Worm (Caenorhabditis elegans) whole organism, dauer: ENCODE results near the gene xol-1.

Experiments used
- unc-62 ChIP-seq: sonication (generic microtip); optimal IDR thresholded peaks from 2 replicates; lab custom pipeline; 2017; ENCODE audit warnings: missing biosample characterization, missing genetic modification reagents, missing genetic modification characterization

xol-1 gene

ce11 chrX:8040967-8041366 lies at the start of gene xol-1:
Gene xol-1, plus strand, starts transcription at chrX:8041313.
- no peak for TF ChIP-seq unc-62 (GFP tag; lab: Kevin White, UChicago)

ce11 chrX:7992102-7992501 lies 49.0 kb upstream of the xol-1 start:
- no peak for TF ChIP-seq unc-62 (GFP tag; lab: Kevin White, UChicago)

- TF ChIP-seq unc-62 (GFP tag; lab: Kevin White, UChicago), result no peak
Measured at ce11 chrX:7994486-7994885, 46.6 kb upstream of the xol-1 start.

- TF ChIP-seq unc-62 (GFP tag; lab: Kevin White, UChicago), result no peak
Measured at ce11 chrX:7997968-7998367, 43.1 kb upstream of the xol-1 start, which contains the start of gene sdpn-1. Gene sdpn-1, minus strand, starts transcription at chrX:7998229.

- no peak for TF ChIP-seq unc-62 (GFP tag; lab: Kevin White, UChicago)
Measured at ce11 chrX:7998942-7999341, 42.2 kb upstream of the xol-1 start.

- no peak for TF ChIP-seq unc-62 (GFP tag; lab: Kevin White, UChicago)
Measured at ce11 chrX:8003663-8004062, 37.5 kb upstream of the xol-1 start, which contains the start of the genes F45E1.1 and F45E1.2. Gene F45E1.1, plus strand, starts transcription at chrX:8003682. Gene F45E1.2, plus strand, starts transcription at chrX:8003733.

- no peak for TF ChIP-seq unc-62 (GFP tag; lab: Kevin White, UChicago)
Measured at ce11 chrX:8004845-8005244, 36.3 kb upstream of the xol-1 start.

ce11 chrX:8005967-8006366 lies 35.1 kb upstream of the xol-1 start:
- no peak for TF ChIP-seq unc-62 (GFP tag; lab: Kevin White, UChicago)

- TF ChIP-seq unc-62 (GFP tag; lab: Kevin White, UChicago), result no peak
Measured at ce11 chrX:8010652-8011051, 30.5 kb upstream of the xol-1 start.

ce11 chrX:8014407-8015003 lies 26.6 kb upstream of the xol-1 start, which contains the start of gene unk-1:
Gene unk-1, plus strand, starts transcription at chrX:8014983.
- no peak for TF ChIP-seq unc-62 (GFP tag; lab: Kevin White, UChicago)

ce11 chrX:8015889-8016288 lies 25.2 kb upstream of the xol-1 start:
- no peak for TF ChIP-seq unc-62 (GFP tag; lab: Kevin White, UChicago)

- TF ChIP-seq unc-62 (GFP tag; lab: Kevin White, UChicago), result no peak
Measured at ce11 chrX:8017305-8017704, 23.8 kb upstream of the xol-1 start.

ce11 chrX:8017759-8018158 lies 23.4 kb upstream of the xol-1 start, which contains the start of gene C34D10.5:
Gene C34D10.5, plus strand, starts transcription at chrX:8018027.
- TF ChIP-seq unc-62 (GFP tag; lab: Kevin White, UChicago), result no peak

- TF ChIP-seq unc-62 (GFP tag; lab: Kevin White, UChicago), result no peak
Measured at ce11 chrX:8018441-8018840, 22.7 kb upstream of the xol-1 start.

- TF ChIP-seq unc-62 (GFP tag; lab: Kevin White, UChicago), result no peak
Measured at ce11 chrX:8019665-8020064, 21.4 kb upstream of the xol-1 start.

- no peak for TF ChIP-seq unc-62 (GFP tag; lab: Kevin White, UChicago)
Measured at ce11 chrX:8021609-8022008, 19.5 kb upstream of the xol-1 start.

ce11 chrX:8022728-8023127 lies 18.4 kb upstream of the xol-1 start:
- no peak for TF ChIP-seq unc-62 (GFP tag; lab: Kevin White, UChicago)
